Fruit fly (Drosophila melanogaster) whole organism, embryonic: Measurements from ENCODE around the gene CG11951.

ENCODE experiments used
- Adf1 ChIP-seq: fragments of 200-800 bp; sonication (Bioruptor generic); IDR thresholded peaks from 2 replicates; pipeline ENCODE4 v1.3.6; 2022; ENCODE audit warnings: missing biosample characterization, missing genetic modification characterization
- Blimp-1 ChIP-seq: fragments of 200-800 bp; sonication (Bioruptor generic); optimal IDR thresholded peaks from 3 replicates; lab custom pipeline; 2018; ENCODE audit warnings: missing biosample characterization, missing genetic modification characterization, mild to moderate bottlenecking, moderate library complexity, missing genetic modification reagents
- CG1024 ChIP-seq: fragments of 200-800 bp; sonication (Bioruptor generic); IDR thresholded peaks from 2 replicates; pipeline ENCODE4 v1.3.6; 2022; ENCODE audit warnings: missing biosample characterization, missing genetic modification characterization
- CG10267 ChIP-seq: fragments of 200-800 bp; sonication (Bioruptor generic); optimal IDR thresholded peaks from 2 replicates; lab custom pipeline; 2018; ENCODE audit warnings: missing biosample characterization, mild to moderate bottlenecking, missing genetic modification characterization, moderate library complexity
- CG10654 ChIP-seq: fragments of 200-800 bp; sonication (Bioruptor generic); optimal IDR thresholded peaks from 2 replicates; lab custom pipeline; 2016; ENCODE audit warnings: missing biosample characterization, missing genetic modification characterization
- CG11696 ChIP-seq: fragments of 200-800 bp; sonication (Bioruptor generic); IDR thresholded peaks from 2 replicates; pipeline ENCODE4 v1.3.6; 2022; ENCODE audit warnings: missing biosample characterization, missing genetic modification characterization
- CG13123 ChIP-seq: fragments of 200-800 bp; sonication (Bioruptor generic); optimal IDR thresholded peaks from 2 replicates; lab custom pipeline; 2016; ENCODE audit warnings: missing biosample characterization, missing genetic modification characterization
- CG13287 ChIP-seq: fragments of 200-800 bp; sonication (Bioruptor generic); IDR thresholded peaks from 2 replicates; pipeline ENCODE4 v1.3.6; 2022; ENCODE audit warnings: missing biosample characterization, missing genetic modification characterization; ENCODE audit not compliant: partially characterized antibody
- CG14965 ChIP-seq: fragments of 200-800 bp; sonication (Bioruptor generic); optimal IDR thresholded peaks from 2 replicates; lab custom pipeline; 2016; ENCODE audit warnings: missing biosample characterization, missing genetic modification characterization, borderline replicate concordance
- CG15269 ChIP-seq: fragments of 200-800 bp; sonication (Bioruptor generic); optimal IDR thresholded peaks from 2 replicates; lab custom pipeline; 2018; ENCODE audit warnings: missing biosample characterization, mild to moderate bottlenecking, missing genetic modification characterization, moderate library complexity
- CG15479 ChIP-seq: fragments of 200-800 bp; sonication (Bioruptor generic); optimal IDR thresholded peaks from 3 replicates; lab custom pipeline; 2019; ENCODE audit warnings: missing biosample characterization, mild to moderate bottlenecking, missing genetic modification characterization, moderate library complexity
- CG30431 ChIP-seq: fragments of 200-800 bp; sonication (Bioruptor generic); optimal IDR thresholded peaks from 2 replicates; lab custom pipeline; 2017; ENCODE audit warnings: missing biosample characterization, missing genetic modification characterization
- CG43689 ChIP-seq: fragments of 200-800 bp; sonication (Bioruptor generic); IDR thresholded peaks from 2 replicates; pipeline ENCODE4 v1.3.6; 2022; ENCODE audit warnings: missing biosample characterization, missing genetic modification characterization
- CG4617 ChIP-seq: fragments of 200-800 bp; sonication (Bioruptor generic); optimal IDR thresholded peaks from 3 replicates; lab custom pipeline; 2016; ENCODE audit warnings: missing biosample characterization, missing genetic modification characterization, borderline replicate concordance
- CG7556 ChIP-seq: fragments of 200-800 bp; sonication (Bioruptor generic); optimal IDR thresholded peaks from 2 replicates; lab custom pipeline; 2017; ENCODE audit warnings: missing biosample characterization, mild to moderate bottlenecking, missing genetic modification characterization
- CG7745 ChIP-seq: fragments of 200-800 bp; sonication (Bioruptor generic); optimal IDR thresholded peaks from 2 replicates; lab custom pipeline; 2018; ENCODE audit warnings: missing biosample characterization, mild to moderate bottlenecking, missing genetic modification characterization, moderate library complexity
- CG8924 ChIP-seq: fragments of 200-800 bp; optimal IDR thresholded peaks from 3 replicates; lab custom pipeline; 2019; ENCODE audit warnings: missing biosample characterization, mild to moderate bottlenecking, missing genetic modification characterization, moderate library complexity
- CG9932 ChIP-seq: fragments of 200-800 bp; sonication (Bioruptor generic); IDR thresholded peaks from 2 replicates; pipeline ENCODE4 v1.3.6; 2022; ENCODE audit warnings: missing biosample characterization, missing genetic modification characterization
- Chrac-16 ChIP-seq: fragments of 200-800 bp; sonication (Bioruptor generic); optimal IDR thresholded peaks from 3 replicates; lab custom pipeline; 2016; ENCODE audit warnings: missing biosample characterization, missing genetic modification characterization
- CrebB ChIP-seq: fragments of 200-800 bp; sonication (Bioruptor generic); optimal IDR thresholded peaks from 3 replicates; lab custom pipeline; 2018; ENCODE audit warnings: missing biosample characterization, mild to moderate bottlenecking, missing genetic modification characterization
- D19B ChIP-seq: fragments of 200-800 bp; sonication (Bioruptor generic); optimal IDR thresholded peaks from 2 replicates; lab custom pipeline; 2017; ENCODE audit warnings: missing biosample characterization, mild to moderate bottlenecking, missing genetic modification characterization
- Dbx ChIP-seq: fragments of 200-800 bp; sonication (Bioruptor generic); IDR thresholded peaks from 3 replicates; pipeline ENCODE4 v1.3.6; 2022; ENCODE audit warnings: missing biosample characterization, missing genetic modification characterization
- Dek ChIP-seq: fragments of 200-800 bp; sonication (Bioruptor generic); optimal IDR thresholded peaks from 3 replicates; lab custom pipeline; 2019; ENCODE audit warnings: missing biosample characterization, mild to moderate bottlenecking, missing genetic modification characterization, moderate library complexity
- Dip2 ChIP-seq: fragments of 200-800 bp; sonication (Bioruptor generic); IDR thresholded peaks from 2 replicates; pipeline ENCODE4 v1.3.6; 2022; ENCODE audit warnings: missing biosample characterization, missing genetic modification characterization
- Gug ChIP-seq: fragments of 200-800 bp; sonication (Bioruptor generic); IDR thresholded peaks from 4 replicates; pipeline ENCODE4 v1.3.6; 2022; ENCODE audit warnings: missing biosample characterization, missing genetic modification characterization
- Hand ChIP-seq: fragments of 200-800 bp; sonication (Bioruptor generic); optimal IDR thresholded peaks from 2 replicates; lab custom pipeline; 2017; ENCODE audit warnings: mild to moderate bottlenecking, missing biosample characterization, missing genetic modification reagents, missing genetic modification characterization
- Hr39 ChIP-seq: fragments of >200 bp; optimal IDR thresholded peaks from 2 replicates; lab custom pipeline; 2017
- MBD-R2 ChIP-seq: fragments of 200-800 bp; sonication (Bioruptor generic); IDR thresholded peaks from 2 replicates; pipeline ENCODE4 v1.3.6; 2022; ENCODE audit warnings: missing biosample characterization, missing genetic modification characterization
- MESR4 ChIP-seq: fragments of 200-800 bp; sonication (Bioruptor generic); optimal IDR thresholded peaks from 2 replicates; lab custom pipeline; 2018; ENCODE audit warnings: missing biosample characterization, mild to moderate bottlenecking, missing genetic modification characterization, moderate library complexity
- Mad ChIP-seq: fragments of 200-800 bp; sonication (Bioruptor generic); optimal IDR thresholded peaks from 2 replicates; lab custom pipeline; 2016; ENCODE audit warnings: missing biosample characterization, missing genetic modification characterization
- NC2β ChIP-seq: fragments of 200-800 bp; sonication (Bioruptor generic); optimal IDR thresholded peaks from 2 replicates; lab custom pipeline; 2016; ENCODE audit warnings: missing biosample characterization, missing genetic modification characterization
- NFAT ChIP-seq: fragments of 200-800 bp; sonication (Bioruptor generic); IDR thresholded peaks from 2 replicates; pipeline ENCODE4 v1.3.6; 2022; ENCODE audit warnings: missing biosample characterization, missing genetic modification characterization
- Opbp ChIP-seq: fragments of 200-800 bp; sonication (Bioruptor generic); IDR thresholded peaks from 3 replicates; pipeline ENCODE4 v1.3.6; 2022; ENCODE audit warnings: missing biosample characterization, missing genetic modification characterization; ENCODE audit not compliant: partially characterized antibody
- Pdp1 ChIP-seq, 2 experiments: fragments of 200-800 bp; sonication (Bioruptor generic); optimal IDR thresholded peaks; 3 replicates each; lab custom pipeline; 2016; ENCODE audit warnings: missing biosample characterization in 2 of 2, missing genetic modification characterization in 2 of 2, mild to moderate bottlenecking in 1 of 2, moderate library complexity in 1 of 2
- Ravus ChIP-seq: fragments of 200-800 bp; sonication (Bioruptor generic); IDR thresholded peaks from 2 replicates; pipeline ENCODE4 v1.3.6; 2022; ENCODE audit warnings: missing biosample characterization, missing genetic modification characterization
- Side ChIP-seq: fragments of 200-800 bp; sonication (Bioruptor generic); optimal IDR thresholded peaks from 2 replicates; lab custom pipeline; 2016; ENCODE audit warnings: missing biosample characterization, missing genetic modification characterization
- Xbp1 ChIP-seq: fragments of 200-800 bp; sonication (Bioruptor generic); optimal IDR thresholded peaks from 3 replicates; lab custom pipeline; 2016; ENCODE audit warnings: missing biosample characterization, mild to moderate bottlenecking, missing genetic modification characterization
- al ChIP-seq: fragments of 200-800 bp; sonication (Bioruptor generic); IDR thresholded peaks from 2 replicates; pipeline ENCODE4 v1.3.6; 2022; ENCODE audit warnings: missing biosample characterization, missing genetic modification characterization
- ara ChIP-seq: fragments of 200-800 bp; sonication (Bioruptor generic); IDR thresholded peaks from 2 replicates; pipeline ENCODE4 v1.3.6; 2022; ENCODE audit warnings: missing biosample characterization, missing genetic modification characterization
- bcd ChIP-seq: fragments of 200-800 bp; sonication (Bioruptor generic); optimal IDR thresholded peaks from 2 replicates; lab custom pipeline; 2017; ENCODE audit warnings: missing biosample characterization, mild to moderate bottlenecking, missing genetic modification characterization
- da ChIP-seq: fragments of 200-800 bp; sonication (Bioruptor generic); optimal IDR thresholded peaks from 2 replicates; lab custom pipeline; 2016; ENCODE audit warnings: missing biosample characterization, missing genetic modification characterization
- esg ChIP-seq: fragments of 200-800 bp; sonication (Bioruptor generic); conservative IDR thresholded peaks from 2 replicates; pipeline ENCODE4 v1.3.6; 2022; ENCODE audit warnings: missing biosample characterization, missing genetic modification characterization
- gem ChIP-seq: fragments of 200-800 bp; sonication (Bioruptor generic); optimal IDR thresholded peaks from 2 replicates; lab custom pipeline; 2019; ENCODE audit warnings: missing biosample characterization, mild to moderate bottlenecking, missing genetic modification characterization, moderate library complexity
- maf-S ChIP-seq: fragments of 200-800 bp; sonication (Bioruptor generic); optimal IDR thresholded peaks from 2 replicates; lab custom pipeline; 2016; ENCODE audit warnings: missing biosample characterization, missing genetic modification characterization
- nerfin-2 ChIP-seq: fragments of 200-800 bp; sonication (Bioruptor generic); IDR thresholded peaks from 2 replicates; pipeline ENCODE4 v1.3.6; 2022; ENCODE audit warnings: missing biosample characterization, missing genetic modification characterization; ENCODE audit not compliant: partially characterized antibody
- pan ChIP-seq, 4 experiments: fragments of >200 bp in 3 of 4; fragments of 200-800 bp in 1 of 4; sonication (Bioruptor generic) in 1 of 4; optimal IDR thresholded peaks in 3 of 4; IDR thresholded peaks in 1 of 4; 2 replicates each; pipeline versions ENCODE4 v1.3.6 to Lab custom; 2017 to 2022; ENCODE audit warnings: missing biosample characterization in 2 of 4, missing genetic modification characterization in 2 of 4, mixed read lengths in 1 of 4
- prd ChIP-seq, 3 experiments: fragments of >200 bp in 2 of 3; fragments of 200-800 bp in 1 of 3; sonication (Bioruptor generic) in 1 of 3; optimal IDR thresholded peaks in 2 of 3; IDR thresholded peaks in 1 of 3; 2 replicates in 2 of 3; 3 replicates in 1 of 3; pipeline versions ENCODE4 v1.3.6 to Lab custom; 2017 to 2022; ENCODE audit warnings: missing biosample characterization in 1 of 3, missing genetic modification characterization in 1 of 3
- psq ChIP-seq: fragments of 200-800 bp; sonication (Bioruptor generic); optimal IDR thresholded peaks from 2 replicates; lab custom pipeline; 2017; ENCODE audit warnings: missing biosample characterization, missing genetic modification characterization
- vfl ChIP-seq: fragments of 200-800 bp; sonication (Bioruptor generic); optimal IDR thresholded peaks from 2 replicates; lab custom pipeline; 2016; ENCODE audit warnings: missing biosample characterization, missing genetic modification characterization

Gene CG11951

dm6 chr3R:29219948-29220347 lies 18.6 kb downstream of the CG11951 start, which contains the start of gene eEF1gamma (continued):
- TF ChIP-seq CG7745 (tag; lab: Kevin White, UChicago) (peak; percentile 71), CG13123 (GFP tag; lab: Kevin White, UChicago) (peak; percentile 88), Hand (GFP tag; lab: Kevin White, UChicago) (peak; percentile 88), CG8924 (tag; lab: Kevin White, UChicago) (peak; percentile 88), gem (tag; lab: Kevin White, UChicago) (peak; percentile 84), Gug (peak; percentile 77), da (GFP tag; lab: Kevin White, UChicago) (peak; percentile 91), psq (peak; percentile 77), Dip2 (no peak), Dbx (GFP tag; lab: Robert Waterston, UW) (peak; percentile 96), NC2β (peak; percentile 99), maf-S (GFP tag; lab: Kevin White, UChicago) (peak; percentile 93), CG7556 (GFP tag; lab: Kevin White, UChicago) (peak; percentile 81), CG4617 (GFP tag; lab: Kevin White, UChicago) (peak; percentile 84), CG9932 (peak; percentile 90), CG15269 (tag; lab: Kevin White, UChicago) (peak; percentile 92), nerfin-2 (GFP tag; lab: Robert Waterston, UW) (peak; percentile 96), esg (GFP tag; lab: Robert Waterston, UW) (peak; percentile 61; the same call in 1 of the 2 replicates), MBD-R2 (GFP tag; lab: Robert Waterston, UW) (peak; percentile 85), NFAT (peak; percentile 97), vfl (GFP tag; lab: Kevin White, UChicago) (peak; percentile 86), Side (GFP tag; lab: Kevin White, UChicago) (peak; percentile 97), Opbp (GFP tag; lab: Robert Waterston, UW) (peak; percentile 94), Chrac-16 (GFP tag; lab: Kevin White, UChicago) (peak; percentile 80), Dek (tag; lab: Kevin White, UChicago) (peak; percentile 78), pan (optimal IDR thresholded peaks at IDR 0.05; lab: Kevin White, UChicago) (no peak), pan (GFP tag; optimal IDR thresholded peaks at IDR 0.05 in 1 of 2, IDR thresholded peaks at IDR 0.05 in 1 of 2) (peak in 1 of 2 experiments; percentile 94), bcd (GFP tag; lab: Kevin White, UChicago) (peak; percentile 98), CG14965 (GFP tag; lab: Kevin White, UChicago) (peak; percentile 79), CG10267 (tag; lab: Kevin White, UChicago) (peak; percentile 94), Hr39 (no peak), CG1024 (peak; percentile 93), CG10654 (GFP tag; lab: Kevin White, UChicago) (peak; percentile 95), Xbp1 (GFP tag; lab: Kevin White, UChicago) (peak; percentile 93), prd (optimal IDR thresholded peaks at IDR 0.05; lab: Kevin White, UChicago) (no peak), prd (GFP tag; IDR thresholded peaks at IDR 0.05; lab: Robert Waterston, UW) (peak; percentile 83), al (GFP tag; lab: Robert Waterston, UW) (peak; percentile 91), Adf1 (GFP tag; lab: Robert Waterston, UW) (peak; percentile 77), CrebB (peak; percentile 96), Mad (peak; percentile 96), CG43689 (GFP tag; lab: Robert Waterston, UW) (peak; percentile 96), Pdp1 (GFP tag; optimal IDR thresholded peaks at IDR 0.05; lab: Kevin White, UChicago) (peak; percentile 85 to 92), Ravus (peak; percentile 64), D19B (GFP tag; lab: Kevin White, UChicago) (peak; percentile 87), CG15479 (peak; percentile 59), Blimp-1 (GFP tag; lab: Kevin White, UChicago) (peak; percentile 71), CG30431 (peak; percentile 92), CG13287 (GFP tag; lab: Robert Waterston, UW) (peak; percentile 92), ara (GFP tag; lab: Robert Waterston, UW) (peak; percentile 90), CG11696 (peak; percentile 83), MESR4 (peak; percentile 97)
